Worm (Caenorhabditis elegans) whole organism, L4 larva: ENCODE results near the gene C16D9.5.
A peak's percentile ranks its signal among the peaks of the same experiment; 100 is the strongest.

ENCODE experiments used
- D1046.2 ChIP-seq: fragments of 200-800 bp; sonication (Bioruptor generic); IDR thresholded peaks from 2 replicates; pipeline ENCODE4 v1.3.6; 2022; ENCODE audit warnings: missing genetic modification characterization, missing compliant biosample characterization
- F10B5.3 ChIP-seq: sonication (generic microtip); optimal IDR thresholded peaks from 2 replicates; lab custom pipeline; 2016; ENCODE audit warnings: mild to moderate bottlenecking, missing genetic modification characterization, missing compliant biosample characterization
- F26F4.8 ChIP-seq: fragments of 200-800 bp; sonication (Bioruptor generic); conservative IDR thresholded peaks from 2 replicates; pipeline ENCODE4 v1.3.6; 2022; ENCODE audit warnings: missing genetic modification characterization, missing compliant biosample characterization
- F49E8.2 ChIP-seq: sonication (generic microtip); optimal IDR thresholded peaks from 2 replicates; lab custom pipeline; 2016; ENCODE audit warnings: missing compliant biosample characterization, mild to moderate bottlenecking, missing genetic modification characterization, borderline replicate concordance
- T26A8.4 ChIP-seq: fragments of 200-800 bp; sonication (Bioruptor generic); IDR thresholded peaks from 2 replicates; pipeline ENCODE4 v1.3.6; 2022; ENCODE audit warnings: missing genetic modification characterization, missing compliant biosample characterization
- Y105C5A.15 ChIP-seq: fragments of 200-800 bp; sonication (Bioruptor generic); IDR thresholded peaks from 2 replicates; pipeline ENCODE4 v1.3.6; 2022; ENCODE audit warnings: missing genetic modification characterization, missing compliant biosample characterization
- Y75B8A.6 ChIP-seq: fragments of 200-800 bp; sonication (Bioruptor generic); IDR thresholded peaks from 2 replicates; pipeline ENCODE4 v1.3.6; 2022; ENCODE audit warnings: missing genetic modification reagents, missing genetic modification characterization, missing compliant biosample characterization
- aha-1 ChIP-seq: fragments of 150-350 bp; peaks from one replicate; lab custom pipeline; 2014; ENCODE audit warnings: missing biosample characterization, missing genetic modification characterization
- ama-1 ChIP-seq: fragments of 150-350 bp; optimal IDR thresholded peaks from 2 replicates; lab custom pipeline; 2014; ENCODE audit warnings: inconsistent platforms, mixed read lengths
- arid-1 ChIP-seq: fragments of 200-800 bp; sonication (Bioruptor generic); conservative IDR thresholded peaks from 2 replicates; pipeline ENCODE4 v1.3.6; 2022; ENCODE audit warnings: missing genetic modification reagents, missing genetic modification characterization, missing compliant biosample characterization
- ceh-62 ChIP-seq: sonication (generic microtip); optimal IDR thresholded peaks from 2 replicates; lab custom pipeline; 2017; ENCODE audit warnings: missing biosample characterization, missing genetic modification characterization
- cey-2 ChIP-seq: sonication (generic microtip); optimal IDR thresholded peaks from 3 replicates; lab custom pipeline; 2017; ENCODE audit warnings: missing genetic modification characterization, mild to moderate bottlenecking, missing compliant biosample characterization, antibody characterized with exemption, borderline replicate concordance; ENCODE audit not compliant: insufficient read depth
- daf-19 ChIP-seq: fragments of 200-800 bp; sonication (Bioruptor generic); conservative IDR thresholded peaks from 2 replicates; pipeline ENCODE4 v1.3.6; 2022; ENCODE audit warnings: missing genetic modification characterization, missing compliant biosample characterization
- daf-8 ChIP-seq: fragments of 200-800 bp; sonication (Bioruptor generic); IDR thresholded peaks from 2 replicates; pipeline ENCODE4 v1.3.6; 2022; ENCODE audit warnings: missing genetic modification characterization, missing compliant biosample characterization
- dmd-6 ChIP-seq: fragments of 200-800 bp; sonication (Bioruptor generic); IDR thresholded peaks from 2 replicates; pipeline ENCODE4 v1.3.6; 2022; ENCODE audit warnings: missing genetic modification reagents, missing genetic modification characterization, missing compliant biosample characterization
- dmd-8 ChIP-seq: fragments of 200-800 bp; sonication (Bioruptor generic); IDR thresholded peaks from 2 replicates; pipeline ENCODE4 v1.3.6; 2022; ENCODE audit warnings: missing genetic modification characterization, missing compliant biosample characterization
- dpl-1 ChIP-seq: fragments of 150-350 bp; optimal IDR thresholded peaks from 2 replicates; lab custom pipeline; 2014; ENCODE audit warnings: missing biosample characterization, missing genetic modification reagents, missing genetic modification characterization
- duxl-1 ChIP-seq: sonication (generic microtip); optimal IDR thresholded peaks from 2 replicates; lab custom pipeline; 2016; ENCODE audit warnings: mild to moderate bottlenecking, missing genetic modification characterization, moderate library complexity, missing compliant biosample characterization; ENCODE audit not compliant: poor library complexity
- fos-1 ChIP-seq: fragments of 150-350 bp; optimal IDR thresholded peaks from 2 replicates; lab custom pipeline; 2014; ENCODE audit warnings: missing biosample characterization, missing genetic modification characterization
- hif-1 ChIP-seq, 2 experiments: sonication (generic microtip); optimal IDR thresholded peaks; 2 replicates each; lab custom pipeline; 2016 to 2017; ENCODE audit warnings: missing compliant biosample characterization in 2 of 2, missing genetic modification characterization in 2 of 2, missing genetic modification reagents in 2 of 2, missing genotype in 2 of 2, mild to moderate bottlenecking in 1 of 2
- hlh-11 ChIP-seq: fragments of 200-800 bp; sonication (Bioruptor generic); optimal IDR thresholded peaks from 2 replicates; lab custom pipeline; 2018; ENCODE audit warnings: mild to moderate bottlenecking, missing genetic modification characterization, missing compliant biosample characterization
- jun-1 ChIP-seq: fragments of 150-350 bp; optimal IDR thresholded peaks from 2 replicates; lab custom pipeline; 2014; ENCODE audit warnings: missing biosample characterization, missing genetic modification reagents, missing genetic modification characterization
- lim-7 ChIP-seq: fragments of 200-800 bp; sonication (Bioruptor generic); IDR thresholded peaks from 2 replicates; pipeline ENCODE4 v1.3.6; 2022; ENCODE audit warnings: missing genetic modification characterization, missing compliant biosample characterization
- lin-1 ChIP-seq: fragments of 200-800 bp; sonication (Bioruptor generic); IDR thresholded peaks from 2 replicates; pipeline ENCODE4 v1.3.6; 2022; ENCODE audit warnings: missing genetic modification reagents, missing genetic modification characterization, missing compliant biosample characterization
- lin-13 ChIP-seq: fragments of 150-350 bp; optimal IDR thresholded peaks from 2 replicates; lab custom pipeline; 2014; ENCODE audit warnings: missing biosample characterization, missing genetic modification reagents, missing genetic modification characterization
- lin-29 ChIP-seq: fragments of 200-800 bp; sonication (Bioruptor generic); IDR thresholded peaks from 2 replicates; pipeline ENCODE4 v1.3.6; 2022; ENCODE audit warnings: missing genetic modification reagents, missing genetic modification characterization, missing compliant biosample characterization
- lin-38 ChIP-seq: fragments of 200-800 bp; sonication (Bioruptor generic); IDR thresholded peaks from 2 replicates; pipeline ENCODE4 v1.3.6; 2022; ENCODE audit warnings: missing genetic modification reagents, missing genetic modification characterization, missing compliant biosample characterization
- lir-3 ChIP-seq: sonication (generic microtip); optimal IDR thresholded peaks from 2 replicates; lab custom pipeline; 2016; ENCODE audit warnings: mild to moderate bottlenecking, missing genetic modification characterization, missing compliant biosample characterization
- mep-1 ChIP-seq: fragments of 150-350 bp; sonication (generic microtip); optimal IDR thresholded peaks from 3 replicates; lab custom pipeline; 2014; ENCODE audit warnings: missing biosample characterization, missing genetic modification characterization
- mes-2 ChIP-seq: sonication (generic microtip); optimal IDR thresholded peaks from 2 replicates; lab custom pipeline; 2016; ENCODE audit warnings: missing genotype, mild to moderate bottlenecking, missing genetic modification characterization, missing compliant biosample characterization; ENCODE audit not compliant: poor library complexity, severe bottlenecking
- mxl-3 ChIP-seq: fragments of 200-800 bp; sonication (Bioruptor generic); optimal IDR thresholded peaks from 2 replicates; lab custom pipeline; 2018; ENCODE audit warnings: mild to moderate bottlenecking, missing genetic modification characterization, missing compliant biosample characterization
- nhr-102 ChIP-seq: sonication (generic microtip); optimal IDR thresholded peaks from 2 replicates; lab custom pipeline; 2016; ENCODE audit warnings: mild to moderate bottlenecking, missing genetic modification characterization, moderate library complexity, missing compliant biosample characterization
- nhr-237 ChIP-seq: sonication (generic microtip); optimal IDR thresholded peaks from 2 replicates; lab custom pipeline; 2017; ENCODE audit warnings: missing biosample characterization, missing genetic modification characterization
- nhr-28 ChIP-seq: fragments of 150-350 bp; optimal IDR thresholded peaks from 2 replicates; lab custom pipeline; 2014; ENCODE audit warnings: missing biosample characterization, missing genetic modification characterization
- nhr-76 ChIP-seq: fragments of 150-350 bp; optimal IDR thresholded peaks from 2 replicates; lab custom pipeline; 2014; ENCODE audit warnings: missing biosample characterization, missing genetic modification characterization
- nhr-77 ChIP-seq: fragments of 150-350 bp; optimal IDR thresholded peaks from 2 replicates; lab custom pipeline; 2014; ENCODE audit warnings: missing biosample characterization, missing genetic modification characterization
- php-3 ChIP-seq: fragments of 200-800 bp; sonication (Bioruptor generic); IDR thresholded peaks from 2 replicates; pipeline ENCODE4 v1.3.6; 2022; ENCODE audit warnings: missing genetic modification reagents, missing genetic modification characterization, missing compliant biosample characterization
- pqm-1 ChIP-seq: sonication (generic microtip); optimal IDR thresholded peaks from 2 replicates; lab custom pipeline; 2017; ENCODE audit warnings: missing biosample characterization, missing genetic modification characterization
- rbr-2 ChIP-seq: sonication (generic microtip); optimal IDR thresholded peaks from 2 replicates; lab custom pipeline; 2016; ENCODE audit warnings: missing genotype, missing genetic modification characterization, missing compliant biosample characterization
- saeg-2 ChIP-seq: fragments of 200-800 bp; sonication (Bioruptor generic); IDR thresholded peaks from 2 replicates; pipeline ENCODE4 v1.3.6; 2022; ENCODE audit warnings: missing genetic modification reagents, missing genetic modification characterization, missing compliant biosample characterization
- set-16 ChIP-seq: fragments of 200-800 bp; sonication (Bioruptor generic); IDR thresholded peaks from 2 replicates; pipeline ENCODE4 v1.3.6; 2022; ENCODE audit warnings: missing genetic modification reagents, missing genetic modification characterization, missing compliant biosample characterization
- skn-1 ChIP-seq: fragments of 150-350 bp; optimal IDR thresholded peaks from 2 replicates; lab custom pipeline; 2014; ENCODE audit warnings: missing biosample characterization, missing genetic modification characterization
- snpc-4 ChIP-seq: fragments of 150-350 bp; optimal IDR thresholded peaks from 2 replicates; lab custom pipeline; 2014; ENCODE audit warnings: missing biosample characterization, missing genetic modification characterization
- spr-3 ChIP-seq: fragments of 200-800 bp; sonication (Bioruptor generic); optimal IDR thresholded peaks from 2 replicates; lab custom pipeline; 2018; ENCODE audit warnings: mild to moderate bottlenecking, missing genetic modification characterization, missing compliant biosample characterization
- zag-1 ChIP-seq: fragments of 150-350 bp; optimal IDR thresholded peaks from 2 replicates; lab custom pipeline; 2014; ENCODE audit warnings: missing biosample characterization, missing genetic modification characterization
- zip-2 ChIP-seq: fragments of 150-350 bp; optimal IDR thresholded peaks from 2 replicates; lab custom pipeline; 2014; ENCODE audit warnings: missing biosample characterization, missing genetic modification characterization

Gene C16D9.5

ce11 chrV:8242798-8243197, 2.6 kb downstream of the C16D9.5 start, which contains the start of gene C16D9.4:
C16D9.4 (minus strand) TSS chrV:8242898.
- no peak for TF ChIP-seq lin-1 (GFP tag; lab: Robert Waterston, UW)
- no peak for TF ChIP-seq jun-1
- TF ChIP-seq php-3, result peak; percentile 33; the same call in 1 of the 2 replicates
- TF ChIP-seq duxl-1 (tag; lab: Kevin White, UChicago), result no peak

- TF ChIP-seq arid-1 (GFP tag; lab: Robert Waterston, UW) (no peak), spr-3 (GFP tag; lab: Kevin White, UChicago) (no peak), skn-1 (tag; lab: Kevin White, UChicago) (no peak), lin-13 (no peak), mes-2 (tag; lab: Kevin White, UChicago) (no peak), dpl-1 (GFP tag; lab: Kevin White, UChicago) (no peak), lir-3 (tag; lab: Kevin White, UChicago) (no peak), T26A8.4 (GFP tag; lab: Robert Waterston, UW) (no peak), lin-29 (GFP tag; lab: Robert Waterston, UW) (no peak), nhr-77 (tag; lab: Kevin White, UChicago) (no peak)
Measured at ce11 chrV:8239928-8240327, 5.4 kb downstream of the C16D9.5 start, which contains the start of gene C16D9.3. C16D9.3 (minus strand) TSS chrV:8240028.

ce11 chrV:8238290-8238689, 7.1 kb downstream of the C16D9.5 start, which contains the start of gene rol-3:
rol-3 (minus strand) TSS chrV:8238409.
- TF ChIP-seq fos-1 (tag; lab: Kevin White, UChicago), result no peak
- peak; percentile 42 for TF ChIP-seq hlh-11 (tag; lab: Kevin White, UChicago)
- peak; percentile 54 for TF ChIP-seq nhr-28 (tag; lab: Kevin White, UChicago)
- no peak for TF ChIP-seq lim-7

ce11 chrV:8235331-8235730, 10.0 kb downstream of the C16D9.5 start:
- TF ChIP-seq dmd-8 (GFP tag; lab: Robert Waterston, UW) (0 out of 2 replicates have a peak, but pooled peaks have one; percentile 32), dmd-6 (GFP tag; lab: Robert Waterston, UW) (peak; percentile 49; the same call in 1 of the 2 replicates), D1046.2 (GFP tag; lab: Robert Waterston, UW) (no peak), nhr-237 (tag; lab: Kevin White, UChicago) (no peak), daf-8 (GFP tag; lab: Robert Waterston, UW) (no peak), F10B5.3 (tag; lab: Kevin White, UChicago) (no peak), saeg-2 (GFP tag; lab: Robert Waterston, UW) (no peak), nhr-102 (peak; percentile 35), F26F4.8 (GFP tag; lab: Robert Waterston, UW) (0 out of 2 replicates have a peak, but pooled peaks have one; percentile 45), nhr-28 (tag; lab: Kevin White, UChicago) (peak; percentile 13), Y75B8A.6 (GFP tag; lab: Robert Waterston, UW) (no peak), nhr-76 (tag; lab: Kevin White, UChicago) (no peak), snpc-4 (tag; lab: Kevin White, UChicago) (peak; percentile 61), pqm-1 (tag; lab: Kevin White, UChicago) (no peak), F49E8.2 (no peak), hif-1 (tag; optimal IDR thresholded peaks at IDR 0.05; lab: Kevin White, UChicago) (no peak), mep-1 (no peak), lin-38 (no peak), aha-1 (tag; lab: Kevin White, UChicago) (no peak), mxl-3 (GFP tag; lab: Kevin White, UChicago) (no peak), php-3 (no peak), daf-19 (no peak), ceh-62 (no peak), lin-13 (no peak), rbr-2 (tag; lab: Kevin White, UChicago) (peak; percentile 26), Y105C5A.15 (GFP tag; lab: Robert Waterston, UW) (no peak), cey-2 (tag; lab: Kevin White, UChicago) (no peak), ama-1 (no peak), zip-2 (tag; lab: Kevin White, UChicago) (no peak), zag-1 (no peak), hlh-11 (tag; lab: Kevin White, UChicago) (peak; percentile 54), set-16 (GFP tag; lab: Robert Waterston, UW) (no peak), arid-1 (GFP tag; lab: Robert Waterston, UW) (no peak), fos-1 (tag; lab: Kevin White, UChicago) (no peak)
